Fruit fly (Drosophila melanogaster) whole organism, embryonic: ENCODE results near the gene CG13476.
A peak's percentile ranks its signal among the peaks of the same experiment; 100 is the strongest.

Experiments
- Atf-2 ChIP-seq: fragments of 200-800 bp; sonication (Bioruptor generic); optimal IDR thresholded peaks from 2 replicates; lab custom pipeline; 2016; ENCODE audit warnings: missing biosample characterization, missing genetic modification characterization
- CG11247 ChIP-seq: fragments of 200-800 bp; sonication (Bioruptor generic); IDR thresholded peaks from 2 replicates; pipeline ENCODE4 v1.3.6; 2022; ENCODE audit warnings: missing biosample characterization, missing genetic modification characterization
- CG1233 ChIP-seq: fragments of 200-800 bp; sonication (Bioruptor generic); optimal IDR thresholded peaks from 4 replicates; lab custom pipeline; 2018; ENCODE audit warnings: missing biosample characterization, mild to moderate bottlenecking, missing genetic modification characterization
- CG13287 ChIP-seq: fragments of 200-800 bp; sonication (Bioruptor generic); IDR thresholded peaks from 2 replicates; pipeline ENCODE4 v1.3.6; 2022; ENCODE audit warnings: missing biosample characterization, missing genetic modification characterization; ENCODE audit not compliant: partially characterized antibody
- CG13775 ChIP-seq: fragments of 200-800 bp; sonication (Bioruptor generic); optimal IDR thresholded peaks from 3 replicates; lab custom pipeline; 2017; ENCODE audit warnings: missing biosample characterization, mild to moderate bottlenecking, missing genetic modification characterization
- CG14014 ChIP-seq: fragments of 200-800 bp; sonication (Bioruptor generic); IDR thresholded peaks from 2 replicates; pipeline ENCODE4 v1.3.6; 2022; ENCODE audit warnings: missing biosample characterization, missing genetic modification characterization
- CG15269 ChIP-seq: fragments of 200-800 bp; sonication (Bioruptor generic); optimal IDR thresholded peaks from 2 replicates; lab custom pipeline; 2018; ENCODE audit warnings: missing biosample characterization, mild to moderate bottlenecking, missing genetic modification characterization, moderate library complexity
- CG1602 ChIP-seq: fragments of 200-800 bp; sonication (Bioruptor generic); optimal IDR thresholded peaks from 3 replicates; lab custom pipeline; 2016; ENCODE audit warnings: missing biosample characterization, missing genetic modification characterization
- CG1603 ChIP-seq: fragments of 200-800 bp; sonication (Bioruptor generic); optimal IDR thresholded peaks from 2 replicates; lab custom pipeline; 2019; ENCODE audit warnings: missing biosample characterization, mild to moderate bottlenecking, missing genetic modification characterization, moderate library complexity
- CG17328 ChIP-seq: fragments of 200-800 bp; sonication (Bioruptor generic); IDR thresholded peaks from 2 replicates; pipeline ENCODE4 v1.3.6; 2022; ENCODE audit warnings: missing biosample characterization, missing genetic modification characterization
- CG17829 ChIP-seq: fragments of 200-800 bp; optimal IDR thresholded peaks from 2 replicates; lab custom pipeline; 2019; ENCODE audit warnings: missing biosample characterization, mild to moderate bottlenecking, missing genetic modification characterization, moderate library complexity
- CG18619 ChIP-seq: fragments of 200-800 bp; sonication (Bioruptor generic); optimal IDR thresholded peaks from 3 replicates; lab custom pipeline; 2017; ENCODE audit warnings: missing biosample characterization, mild to moderate bottlenecking, missing genetic modification characterization
- CG18764 ChIP-seq: fragments of 200-800 bp; sonication (Bioruptor generic); optimal IDR thresholded peaks from 3 replicates; lab custom pipeline; 2016; ENCODE audit warnings: missing biosample characterization, missing genetic modification characterization
- CG3163 ChIP-seq: fragments of 200-800 bp; sonication (Bioruptor generic); optimal IDR thresholded peaks from 3 replicates; lab custom pipeline; 2016; ENCODE audit warnings: missing biosample characterization, missing genetic modification characterization
- CG4328 ChIP-seq: fragments of 200-800 bp; sonication (Bioruptor generic); optimal IDR thresholded peaks from 3 replicates; lab custom pipeline; 2017; ENCODE audit warnings: missing biosample characterization, missing genetic modification reagents, missing genetic modification characterization
- CG4404 ChIP-seq: fragments of 200-800 bp; sonication (Bioruptor generic); IDR thresholded peaks from 2 replicates; pipeline ENCODE4 v1.3.6; 2022; ENCODE audit warnings: missing biosample characterization, missing genetic modification characterization
- CG4617 ChIP-seq: fragments of 200-800 bp; sonication (Bioruptor generic); optimal IDR thresholded peaks from 3 replicates; lab custom pipeline; 2016; ENCODE audit warnings: missing biosample characterization, missing genetic modification characterization, borderline replicate concordance
- CG4730 ChIP-seq: fragments of 200-800 bp; sonication (Bioruptor generic); IDR thresholded peaks from 2 replicates; pipeline ENCODE4 v1.3.6; 2022; ENCODE audit warnings: missing biosample characterization, missing genetic modification characterization
- CG7987 ChIP-seq: fragments of 200-800 bp; sonication (Bioruptor generic); optimal IDR thresholded peaks from 2 replicates; lab custom pipeline; 2018; ENCODE audit warnings: missing biosample characterization, mild to moderate bottlenecking, missing genetic modification characterization, moderate library complexity
- CG8924 ChIP-seq: fragments of 200-800 bp; optimal IDR thresholded peaks from 3 replicates; lab custom pipeline; 2019; ENCODE audit warnings: missing biosample characterization, mild to moderate bottlenecking, missing genetic modification characterization, moderate library complexity
- CkIIα-i1 ChIP-seq: fragments of 200-800 bp; sonication (Bioruptor generic); IDR thresholded peaks from 2 replicates; pipeline ENCODE4 v1.3.6; 2022; ENCODE audit warnings: missing biosample characterization, missing genetic modification characterization
- CoRest ChIP-seq: fragments of 200-800 bp; sonication (Bioruptor generic); optimal IDR thresholded peaks from 3 replicates; lab custom pipeline; 2018; ENCODE audit warnings: missing biosample characterization, mild to moderate bottlenecking, missing genetic modification characterization, moderate library complexity
- E2f2 ChIP-seq: fragments of 200-800 bp; sonication (Bioruptor generic); IDR thresholded peaks from 2 replicates; pipeline ENCODE4 v1.3.6; 2022; ENCODE audit warnings: missing biosample characterization, missing genetic modification characterization
- Kr ChIP-seq: fragments of 200-800 bp; sonication (Bioruptor generic); optimal IDR thresholded peaks from 2 replicates; lab custom pipeline; 2017; ENCODE audit warnings: missing biosample characterization, mild to moderate bottlenecking, missing genetic modification characterization
- Lim3 ChIP-seq: fragments of 200-800 bp; sonication (Bioruptor generic); IDR thresholded peaks from 2 replicates; pipeline ENCODE4 v1.3.6; 2022; ENCODE audit warnings: missing biosample characterization, missing genetic modification characterization
- MESR4 ChIP-seq: fragments of 200-800 bp; sonication (Bioruptor generic); optimal IDR thresholded peaks from 2 replicates; lab custom pipeline; 2018; ENCODE audit warnings: missing biosample characterization, mild to moderate bottlenecking, missing genetic modification characterization, moderate library complexity
- Oaz ChIP-seq: fragments of 200-800 bp; sonication (Bioruptor generic); IDR thresholded peaks from 2 replicates; pipeline ENCODE4 v1.3.6; 2022; ENCODE audit warnings: missing biosample characterization, missing genetic modification characterization
- Sin3A ChIP-seq: fragments of >200 bp; optimal IDR thresholded peaks from 2 replicates; lab custom pipeline; 2018
- Tbp ChIP-seq: fragments of >200 bp; optimal IDR thresholded peaks from 2 replicates; lab custom pipeline; 2018; ENCODE audit warnings: missing biosample characterization, missing genetic modification characterization
- caup ChIP-seq: fragments of 200-800 bp; sonication (Bioruptor generic); optimal IDR thresholded peaks from 3 replicates; lab custom pipeline; 2017; ENCODE audit warnings: missing biosample characterization, mild to moderate bottlenecking, missing genetic modification characterization, moderate library complexity; ENCODE audit not compliant: severe bottlenecking
- dysf ChIP-seq: fragments of 200-800 bp; sonication (Bioruptor generic); IDR thresholded peaks from 3 replicates; pipeline ENCODE4 v1.3.6; 2022; ENCODE audit warnings: missing biosample characterization, missing genetic modification characterization
- her ChIP-seq: fragments of 200-800 bp; sonication (Bioruptor generic); optimal IDR thresholded peaks from 2 replicates; lab custom pipeline; 2016; ENCODE audit warnings: missing biosample characterization, missing genetic modification characterization
- ind ChIP-seq: fragments of 200-800 bp; sonication (Bioruptor generic); optimal IDR thresholded peaks from 3 replicates; lab custom pipeline; 2016; ENCODE audit warnings: missing biosample characterization, missing genetic modification characterization
- kni ChIP-seq: fragments of 200-800 bp; sonication (Bioruptor generic); optimal IDR thresholded peaks from 3 replicates; lab custom pipeline; 2017; ENCODE audit warnings: mild to moderate bottlenecking, missing biosample characterization, missing genetic modification reagents, missing genetic modification characterization
- knrl ChIP-seq: fragments of 200-800 bp; sonication (Bioruptor generic); IDR thresholded peaks from 3 replicates; pipeline ENCODE4 v1.3.6; 2022; ENCODE audit warnings: missing biosample characterization, missing genetic modification characterization; ENCODE audit not compliant: partially characterized antibody
- schlank ChIP-seq: fragments of 200-800 bp; sonication (Bioruptor generic); optimal IDR thresholded peaks from 2 replicates; lab custom pipeline; 2018; ENCODE audit warnings: missing biosample characterization, mild to moderate bottlenecking, missing genetic modification characterization
- scrt ChIP-seq: fragments of 200-800 bp; sonication (Bioruptor generic); optimal IDR thresholded peaks from 2 replicates; lab custom pipeline; 2018; ENCODE audit warnings: missing biosample characterization, mild to moderate bottlenecking, missing genetic modification characterization, moderate library complexity
- slbo ChIP-seq: fragments of 200-800 bp; sonication (Bioruptor generic); IDR thresholded peaks from 2 replicates; pipeline ENCODE4 v1.3.6; 2022; ENCODE audit warnings: missing biosample characterization, missing genetic modification characterization
- so ChIP-seq: fragments of 200-800 bp; sonication (Bioruptor generic); IDR thresholded peaks from 3 replicates; pipeline ENCODE4 v1.3.6; 2022; ENCODE audit warnings: missing biosample characterization, missing genetic modification characterization
- sob ChIP-seq: fragments of 200-800 bp; sonication (Bioruptor generic); IDR thresholded peaks from 2 replicates; pipeline ENCODE4 v1.3.6; 2022; ENCODE audit warnings: missing biosample characterization, missing genetic modification characterization
- sqz ChIP-seq: fragments of 200-800 bp; sonication (Bioruptor generic); optimal IDR thresholded peaks from 3 replicates; lab custom pipeline; 2018; ENCODE audit warnings: missing biosample characterization, mild to moderate bottlenecking, missing genetic modification characterization
- stwl ChIP-seq: fragments of 200-800 bp; sonication (Bioruptor generic); optimal IDR thresholded peaks from 3 replicates; lab custom pipeline; 2018; ENCODE audit warnings: missing biosample characterization, mild to moderate bottlenecking, missing genetic modification characterization, moderate library complexity
- sug ChIP-seq: fragments of 200-800 bp; optimal IDR thresholded peaks from 2 replicates; lab custom pipeline; 2019; ENCODE audit warnings: missing biosample characterization, mild to moderate bottlenecking, missing genetic modification characterization, moderate library complexity
- tap ChIP-seq: fragments of 200-800 bp; optimal IDR thresholded peaks from 3 replicates; lab custom pipeline; 2019; ENCODE audit warnings: missing biosample characterization, mild to moderate bottlenecking, missing genetic modification characterization, moderate library complexity
- tll ChIP-seq, 2 experiments: fragments of 200-800 bp in 1 of 2; fragments of >200 bp in 1 of 2; sonication (Bioruptor generic) in 1 of 2; optimal IDR thresholded peaks; 2 replicates each; lab custom pipeline; 2017 to 2019; ENCODE audit warnings: missing biosample characterization in 2 of 2, missing genetic modification characterization in 2 of 2, mild to moderate bottlenecking in 1 of 2, moderate library complexity in 1 of 2
- toy ChIP-seq: fragments of 200-800 bp; sonication (Bioruptor generic); IDR thresholded peaks from 2 replicates; pipeline ENCODE4 v1.3.6; 2022; ENCODE audit warnings: missing biosample characterization, missing genetic modification characterization
- trh ChIP-seq: fragments of 200-800 bp; sonication (Bioruptor generic); optimal IDR thresholded peaks from 2 replicates; lab custom pipeline; 2016; ENCODE audit warnings: missing biosample characterization, missing genetic modification characterization
- unc-4 ChIP-seq: fragments of 200-800 bp; sonication (Bioruptor generic); IDR thresholded peaks from 2 replicates; pipeline ENCODE4 v1.3.6; 2022; ENCODE audit warnings: missing biosample characterization, missing genetic modification characterization; ENCODE audit not compliant: partially characterized antibody
- wek ChIP-seq: fragments of 200-800 bp; sonication (Bioruptor generic); optimal IDR thresholded peaks from 3 replicates; lab custom pipeline; 2018; ENCODE audit warnings: missing biosample characterization, mild to moderate bottlenecking, missing genetic modification characterization, moderate library complexity
- zfh2 ChIP-seq: fragments of 200-800 bp; sonication (Bioruptor generic); optimal IDR thresholded peaks from 2 replicates; lab custom pipeline; 2016; ENCODE audit warnings: missing biosample characterization, missing genetic modification characterization

Gene CG13476

DNA sequence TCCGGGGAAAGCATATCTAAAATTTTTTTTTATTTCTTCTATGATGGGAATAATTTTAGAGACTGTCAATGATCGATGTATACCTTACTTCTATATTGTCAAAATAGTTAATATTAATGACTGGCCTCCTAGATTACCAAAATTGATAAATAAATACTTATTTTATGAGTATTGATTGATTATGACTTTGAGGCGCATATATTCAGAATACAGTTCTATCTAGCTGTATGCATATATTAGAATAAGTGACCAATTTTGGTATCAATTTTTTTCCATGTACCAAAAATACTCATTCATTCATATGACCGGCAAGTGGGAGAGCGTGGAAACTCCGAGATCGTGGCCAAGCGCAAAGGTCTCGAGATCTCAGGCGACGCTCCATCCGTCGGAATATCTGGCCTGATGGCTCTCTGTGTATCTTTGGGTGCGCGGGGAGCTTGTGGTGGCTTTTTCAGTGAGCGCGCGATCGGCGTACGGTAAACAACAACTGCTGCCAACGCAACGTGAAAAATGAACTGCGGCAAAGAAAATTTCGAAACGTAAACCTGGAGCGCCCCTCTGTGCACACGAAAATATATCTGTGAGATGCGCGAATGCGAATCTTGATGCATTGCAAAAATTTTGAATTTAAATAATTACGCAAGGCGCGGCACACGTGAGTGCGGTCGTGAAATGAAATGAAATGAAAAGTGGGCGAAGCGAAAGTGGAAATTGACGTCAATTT is 32.7 kb upstream of the CG13476 start, which contains the start of the genes CG43121 and ome (continued):
- TF ChIP-seq CG14014 (GFP tag; lab: Robert Waterston, UW) = 0 out of 2 replicates have a peak, but pooled peaks have one; percentile 41
- no peak for TF ChIP-seq stwl (tag; lab: Kevin White, UChicago)
- TF ChIP-seq slbo (GFP tag; lab: Robert Waterston, UW) = peak; percentile 25; the same call in 1 of the 2 replicates
- no peak for TF ChIP-seq Oaz (GFP tag; lab: Robert Waterston, UW)
- peak; percentile 3 for TF ChIP-seq kni (GFP tag; lab: Kevin White, UChicago)
- TF ChIP-seq Sin3A (lab: Kevin White, UChicago) = no peak
- TF ChIP-seq Atf-2 (GFP tag; lab: Kevin White, UChicago) = no peak
- no peak for TF ChIP-seq unc-4 (GFP tag; lab: Robert Waterston, UW)
- TF ChIP-seq CkIIα-i1 (GFP tag; lab: Robert Waterston, UW) = no peak
- peak; percentile 62 for TF ChIP-seq sob (GFP tag; lab: Robert Waterston, UW)
- TF ChIP-seq wek (GFP tag; lab: Kevin White, UChicago) = peak; percentile 14
- peak; percentile 36; the same call in 1 of the 2 replicates for TF ChIP-seq CG13287 (GFP tag; lab: Robert Waterston, UW)
- TF ChIP-seq CG4617 (GFP tag; lab: Kevin White, UChicago) = no peak
- TF ChIP-seq CG18619 (GFP tag; lab: Kevin White, UChicago) = no peak
- TF ChIP-seq caup (GFP tag; lab: Kevin White, UChicago) = peak; percentile 62
- TF ChIP-seq CG4730 (GFP tag; lab: Robert Waterston, UW) = no peak
- no peak for TF ChIP-seq tll (GFP tag; optimal IDR thresholded peaks at IDR 0.05; lab: Kevin White, UChicago)
- TF ChIP-seq sqz (GFP tag; lab: Kevin White, UChicago) = no peak
- TF ChIP-seq trh (GFP tag; lab: Kevin White, UChicago) = no peak
- TF ChIP-seq E2f2 = peak; percentile 32; the same call in 1 of the 2 replicates
- peak; percentile 8 for TF ChIP-seq sug (tag; lab: Kevin White, UChicago)
- no peak for TF ChIP-seq MESR4 (GFP tag; lab: Kevin White, UChicago)
- TF ChIP-seq Lim3 (GFP tag; lab: Robert Waterston, UW) = no peak
- TF ChIP-seq dysf (GFP tag; lab: Robert Waterston, UW) = 0 out of 3 replicates have a peak, but pooled peaks have one; percentile 10
- no peak for TF ChIP-seq CG13775 (GFP tag; lab: Kevin White, UChicago)
- TF ChIP-seq CG1603 = no peak
- no peak for TF ChIP-seq zfh2 (GFP tag; lab: Kevin White, UChicago)
- no peak for TF ChIP-seq CG1602 (GFP tag; lab: Kevin White, UChicago)
- TF ChIP-seq CoRest (tag; lab: Kevin White, UChicago) = no peak
- peak; percentile 11 for TF ChIP-seq CG7987 (GFP tag; lab: Kevin White, UChicago)
- no peak for TF ChIP-seq CG3163
- no peak for TF ChIP-seq CG18764 (GFP tag; lab: Kevin White, UChicago)
- TF ChIP-seq knrl (GFP tag; lab: Robert Waterston, UW) = no peak
- TF ChIP-seq scrt (GFP tag; lab: Kevin White, UChicago) = no peak
- no peak for TF ChIP-seq schlank (tag; lab: Kevin White, UChicago)
- no peak for TF ChIP-seq toy (GFP tag; lab: Robert Waterston, UW)
- no peak for TF ChIP-seq CG1233
- peak; percentile 35 for TF ChIP-seq tap (tag; lab: Kevin White, UChicago)
- TF ChIP-seq CG4404 (GFP tag; lab: Robert Waterston, UW) = no peak
- TF ChIP-seq CG17328 (GFP tag; lab: Robert Waterston, UW) = no peak
- TF ChIP-seq ind (GFP tag; lab: Kevin White, UChicago) = no peak
- TF ChIP-seq her = no peak
- TF ChIP-seq CG15269 (tag; lab: Kevin White, UChicago) = peak; percentile 28
- no peak for TF ChIP-seq CG11247 (GFP tag; lab: Robert Waterston, UW)
- TF ChIP-seq CG4328 (GFP tag; lab: Kevin White, UChicago) = peak; percentile 35
- no peak for TF ChIP-seq Kr
- TF ChIP-seq CG8924 (tag; lab: Kevin White, UChicago) = peak; percentile 6
- peak; percentile 51; the same call in 1 of the 3 replicates for TF ChIP-seq so
- no peak for TF ChIP-seq Tbp (GFP tag; lab: Kevin White, UChicago)
- no peak for TF ChIP-seq CG17829 (tag; lab: Kevin White, UChicago)
